Worm (Caenorhabditis elegans) whole organism, young adult: ENCODE data around the gene col-170.
A peak's percentile ranks its signal among the peaks of the same experiment; 100 is the strongest.

Source experiments
- C06A6.2 ChIP-seq: fragments of 200-800 bp; sonication (Bioruptor generic); conservative IDR thresholded peaks from 2 replicates; pipeline ENCODE4 v1.3.6; 2022; ENCODE audit warnings: missing genetic modification characterization, missing compliant biosample characterization
- C17E4.6 ChIP-seq: fragments of 200-800 bp; sonication (Bioruptor generic); IDR thresholded peaks from 2 replicates; pipeline ENCODE4 v1.3.6; 2022; ENCODE audit warnings: missing genetic modification reagents, missing genetic modification characterization, missing compliant biosample characterization
- F10E7.11 ChIP-seq: sonication (generic microtip); optimal IDR thresholded peaks from 2 replicates; lab custom pipeline; 2017; ENCODE audit warnings: mild to moderate bottlenecking, missing genetic modification characterization, moderate library complexity, missing compliant biosample characterization
- F39B2.1 ChIP-seq: fragments of 200-800 bp; sonication (Bioruptor generic); IDR thresholded peaks from 2 replicates; pipeline ENCODE4 v1.3.6; 2022; ENCODE audit warnings: missing genetic modification reagents, missing genetic modification characterization, missing compliant biosample characterization
- F55B11.4 ChIP-seq: sonication (generic microtip); optimal IDR thresholded peaks from 2 replicates; lab custom pipeline; 2016; ENCODE audit warnings: missing compliant biosample characterization, missing genetic modification characterization, borderline replicate concordance; ENCODE audit not compliant: insufficient read depth
- K11D2.4 ChIP-seq: fragments of 200-800 bp; sonication (Bioruptor generic); IDR thresholded peaks from 2 replicates; pipeline ENCODE4 v1.3.6; 2022; ENCODE audit warnings: missing genetic modification reagents, missing genetic modification characterization, missing compliant biosample characterization
- T07F8.4 ChIP-seq: sonication (generic microtip); optimal IDR thresholded peaks from 2 replicates; lab custom pipeline; 2016; ENCODE audit warnings: mild to moderate bottlenecking, missing genetic modification characterization, moderate library complexity, missing compliant biosample characterization
- Y67H2A.10 ChIP-seq: fragments of 200-800 bp; sonication (Bioruptor generic); conservative IDR thresholded peaks from 2 replicates; pipeline ENCODE4 v1.3.6; 2022; ENCODE audit warnings: missing genetic modification reagents, missing genetic modification characterization, missing compliant biosample characterization
- Y79H2A.3 ChIP-seq: fragments of 200-800 bp; sonication (Bioruptor generic); conservative IDR thresholded peaks from 2 replicates; pipeline ENCODE4 v1.3.6; 2022; ENCODE audit warnings: missing genetic modification reagents, missing genetic modification characterization, missing compliant biosample characterization
- Y95B8A.8 ChIP-seq: fragments of 200-800 bp; sonication (Bioruptor generic); IDR thresholded peaks from 2 replicates; pipeline ENCODE4 v1.3.6; 2022; ENCODE audit warnings: missing genetic modification reagents, missing genetic modification characterization, missing compliant biosample characterization
- ZK185.1 ChIP-seq: sonication (generic microtip); optimal IDR thresholded peaks from 2 replicates; lab custom pipeline; 2016; ENCODE audit warnings: mild to moderate bottlenecking, missing genetic modification characterization, missing compliant biosample characterization; ENCODE audit not compliant: poor library complexity, severe bottlenecking
- akir-1 ChIP-seq: fragments of 200-800 bp; sonication (Bioruptor generic); optimal IDR thresholded peaks from 2 replicates; lab custom pipeline; 2018; ENCODE audit warnings: mild to moderate bottlenecking, missing genetic modification characterization, moderate library complexity, missing compliant biosample characterization
- aptf-3 ChIP-seq: fragments of 200-800 bp; sonication (Bioruptor generic); IDR thresholded peaks from 2 replicates; pipeline ENCODE4 v1.3.6; 2022; ENCODE audit warnings: missing genetic modification characterization, missing compliant biosample characterization
- athp-1 ChIP-seq: sonication (generic microtip); optimal IDR thresholded peaks from 2 replicates; lab custom pipeline; 2017; ENCODE audit warnings: mild to moderate bottlenecking, missing genetic modification characterization, missing compliant biosample characterization
- attf-6 ChIP-seq: fragments of 200-800 bp; sonication (Bioruptor generic); IDR thresholded peaks from 2 replicates; pipeline ENCODE4 v1.3.6; 2022; ENCODE audit warnings: missing genetic modification reagents, missing genetic modification characterization, missing compliant biosample characterization
- ccch-3 ChIP-seq: fragments of 200-800 bp; sonication (Bioruptor generic); optimal IDR thresholded peaks from 2 replicates; lab custom pipeline; 2018; ENCODE audit warnings: mild to moderate bottlenecking, missing genetic modification characterization, missing compliant biosample characterization
- ceh-100 ChIP-seq: fragments of 200-800 bp; sonication (Bioruptor generic); IDR thresholded peaks from 2 replicates; pipeline ENCODE4 v1.3.6; 2022; ENCODE audit warnings: missing genetic modification reagents, missing genetic modification characterization, missing compliant biosample characterization
- ceh-79 ChIP-seq: sonication (generic microtip); optimal IDR thresholded peaks from 2 replicates; lab custom pipeline; 2017; ENCODE audit warnings: mild to moderate bottlenecking, missing genetic modification characterization, missing compliant biosample characterization
- chd-7 ChIP-seq: sonication (generic microtip); optimal IDR thresholded peaks from 2 replicates; lab custom pipeline; 2016; ENCODE audit warnings: mild to moderate bottlenecking, missing genetic modification characterization, moderate library complexity, missing compliant biosample characterization
- dox-1 ChIP-seq: fragments of 200-800 bp; sonication (Bioruptor generic); IDR thresholded peaks from 2 replicates; pipeline ENCODE4 v1.3.6; 2022; ENCODE audit warnings: missing genetic modification reagents, missing genetic modification characterization, missing compliant biosample characterization
- dpff-1 ChIP-seq: sonication (generic microtip); optimal IDR thresholded peaks from 2 replicates; lab custom pipeline; 2017; ENCODE audit warnings: mild to moderate bottlenecking, missing genetic modification characterization, missing compliant biosample characterization
- dpl-1 ChIP-seq: fragments of 150-350 bp; optimal IDR thresholded peaks from 2 replicates; lab custom pipeline; 2014; ENCODE audit warnings: missing biosample characterization, missing genetic modification reagents, missing genetic modification characterization
- efl-1 ChIP-seq: fragments of 150-350 bp; optimal IDR thresholded peaks from 2 replicates; lab custom pipeline; 2014; ENCODE audit warnings: missing biosample characterization, missing genetic modification reagents, missing genetic modification characterization
- egl-44 ChIP-seq: fragments of 200-800 bp; sonication (Bioruptor generic); IDR thresholded peaks from 2 replicates; pipeline ENCODE4 v1.3.6; 2022; ENCODE audit warnings: missing genetic modification reagents, missing genetic modification characterization, missing compliant biosample characterization
- egrh-3 ChIP-seq: fragments of 200-800 bp; sonication (Bioruptor generic); IDR thresholded peaks from 2 replicates; pipeline ENCODE4 v1.3.6; 2022; ENCODE audit warnings: missing genetic modification reagents, missing genetic modification characterization, missing compliant biosample characterization
- ets-4 ChIP-seq: fragments of 200-800 bp; sonication (Bioruptor generic); optimal IDR thresholded peaks from 2 replicates; lab custom pipeline; 2018; ENCODE audit warnings: mild to moderate bottlenecking, missing genetic modification characterization, missing compliant biosample characterization
- lin-40 ChIP-seq: sonication (generic microtip); optimal IDR thresholded peaks from 2 replicates; lab custom pipeline; 2016; ENCODE audit warnings: missing genetic modification characterization, mild to moderate bottlenecking, missing compliant biosample characterization, missing genotype, missing genetic modification reagents
- lin-54 ChIP-seq: fragments of 200-800 bp; sonication (Bioruptor generic); optimal IDR thresholded peaks from 2 replicates; lab custom pipeline; 2018; ENCODE audit warnings: mild to moderate bottlenecking, missing genetic modification characterization, missing compliant biosample characterization
- madf-10 ChIP-seq: sonication (generic microtip); optimal IDR thresholded peaks from 2 replicates; lab custom pipeline; 2016; ENCODE audit warnings: mild to moderate bottlenecking, missing genetic modification characterization, missing compliant biosample characterization
- madf-3 ChIP-seq: fragments of 200-800 bp; sonication (Bioruptor generic); IDR thresholded peaks from 2 replicates; pipeline ENCODE4 v1.3.6; 2022; ENCODE audit warnings: missing genetic modification reagents, missing genetic modification characterization, missing compliant biosample characterization
- madf-8 ChIP-seq: fragments of 200-800 bp; sonication (Bioruptor generic); conservative IDR thresholded peaks from 2 replicates; pipeline ENCODE4 v1.3.6; 2022; ENCODE audit warnings: missing genetic modification reagents, missing genetic modification characterization, missing compliant biosample characterization
- mes-4 ChIP-seq: sonication (generic microtip); optimal IDR thresholded peaks from 2 replicates; lab custom pipeline; 2016; ENCODE audit warnings: missing genotype, missing genetic modification characterization, missing compliant biosample characterization
- nfya-2 ChIP-seq: fragments of 200-800 bp; sonication (Bioruptor generic); IDR thresholded peaks from 2 replicates; pipeline ENCODE4 v1.3.6; 2022; ENCODE audit warnings: missing genetic modification reagents, missing genetic modification characterization, missing compliant biosample characterization
- nhr-179 ChIP-seq: sonication (generic microtip); optimal IDR thresholded peaks from 2 replicates; lab custom pipeline; 2016; ENCODE audit warnings: mild to moderate bottlenecking, missing genetic modification characterization, missing compliant biosample characterization
- rcor-1 ChIP-seq: fragments of 200-800 bp; sonication (Bioruptor generic); IDR thresholded peaks from 2 replicates; pipeline ENCODE4 v1.3.6; 2022; ENCODE audit warnings: missing genetic modification reagents, missing genetic modification characterization, missing compliant biosample characterization
- repo-1 ChIP-seq: sonication (generic microtip); optimal IDR thresholded peaks from 2 replicates; lab custom pipeline; 2017; ENCODE audit warnings: mild to moderate bottlenecking, missing genetic modification characterization, missing compliant biosample characterization
- sdz-38 ChIP-seq: sonication (generic microtip); optimal IDR thresholded peaks from 2 replicates; lab custom pipeline; 2016; ENCODE audit warnings: missing genotype, missing genetic modification characterization, missing compliant biosample characterization
- sea-2 ChIP-seq: fragments of 200-800 bp; sonication (Bioruptor generic); IDR thresholded peaks from 2 replicates; pipeline ENCODE4 v1.3.6; 2022; ENCODE audit warnings: missing genetic modification characterization, missing compliant biosample characterization
- snpc-1.3 ChIP-seq: sonication (generic microtip); optimal IDR thresholded peaks from 2 replicates; lab custom pipeline; 2017; ENCODE audit warnings: missing genetic modification characterization, mild to moderate bottlenecking, missing compliant biosample characterization, antibody characterized with exemption, moderate library complexity, missing genotype, missing genetic modification reagents; ENCODE audit not compliant: insufficient read depth
- snpc-3.4 ChIP-seq: sonication (generic microtip); optimal IDR thresholded peaks from 2 replicates; lab custom pipeline; 2017; ENCODE audit warnings: missing genetic modification characterization, mild to moderate bottlenecking, missing compliant biosample characterization, antibody characterized with exemption, moderate library complexity, missing genotype, missing genetic modification reagents
- sptf-2 ChIP-seq: fragments of 200-800 bp; sonication (Bioruptor generic); optimal IDR thresholded peaks from 2 replicates; lab custom pipeline; 2018; ENCODE audit warnings: mild to moderate bottlenecking, missing genetic modification characterization, missing compliant biosample characterization
- tbx-9 ChIP-seq: sonication (generic microtip); optimal IDR thresholded peaks from 2 replicates; lab custom pipeline; 2016; ENCODE audit warnings: borderline replicate concordance, missing genetic modification characterization, inconsistent platforms, missing compliant biosample characterization
- unc-130 ChIP-seq: sonication (generic microtip); optimal IDR thresholded peaks from 2 replicates; lab custom pipeline; 2016; ENCODE audit warnings: missing genetic modification reagents, missing genetic modification characterization, missing compliant biosample characterization
- ztf-22 ChIP-seq: fragments of 200-800 bp; sonication (Bioruptor generic); optimal IDR thresholded peaks from 2 replicates; lab custom pipeline; 2018; ENCODE audit warnings: mild to moderate bottlenecking, missing genetic modification characterization, moderate library complexity, missing compliant biosample characterization
- ztf-26 ChIP-seq: sonication (generic microtip); optimal IDR thresholded peaks from 2 replicates; lab custom pipeline; 2017; ENCODE audit warnings: missing genetic modification characterization, missing compliant biosample characterization
- ztf-3 ChIP-seq: fragments of 200-800 bp; sonication (Bioruptor generic); optimal IDR thresholded peaks from 2 replicates; lab custom pipeline; 2018; ENCODE audit warnings: mild to moderate bottlenecking, missing genetic modification characterization, missing compliant biosample characterization

The col-170 gene

ce11 chrX:6292812-6293211 lies 38.7 kb upstream of the col-170 start, which contains the start of gene mom-1:
mom-1 (plus strand) TSS chrX:6293112.
- TF ChIP-seq madf-8, result no peak
- no peak for TF ChIP-seq ztf-22 (GFP tag; lab: Kevin White, UChicago)
- no peak for TF ChIP-seq Y79H2A.3 (GFP tag; lab: Robert Waterston, UW)
- TF ChIP-seq repo-1 (tag; lab: Kevin White, UChicago), result no peak
- TF ChIP-seq ceh-100 (GFP tag; lab: Robert Waterston, UW), result no peak
- TF ChIP-seq snpc-1.3 (tag; lab: Kevin White, UChicago), result no peak
- TF ChIP-seq Y67H2A.10 (GFP tag; lab: Robert Waterston, UW), result no peak
- no peak for TF ChIP-seq sptf-2 (GFP tag; lab: Kevin White, UChicago)
- no peak for TF ChIP-seq madf-10 (tag; lab: Kevin White, UChicago)
- no peak for TF ChIP-seq ets-4 (GFP tag; lab: Kevin White, UChicago)

ce11 chrX:6296402-6296844 lies 35.1 kb upstream of the col-170 start:
- peak; percentile 97 for TF ChIP-seq ztf-3 (GFP tag; lab: Kevin White, UChicago)
- peak; percentile 100 for TF ChIP-seq lin-40 (tag; lab: Kevin White, UChicago)
- TF ChIP-seq F10E7.11 (tag; lab: Kevin White, UChicago), result peak; percentile 98
- peak; percentile 68 for TF ChIP-seq unc-130 (GFP tag; lab: Kevin White, UChicago)
- TF ChIP-seq F55B11.4 (tag; lab: Kevin White, UChicago), result no peak
- TF ChIP-seq dpff-1 (tag; lab: Kevin White, UChicago), result peak; percentile 99
- peak; percentile 89 for TF ChIP-seq athp-1 (tag; lab: Kevin White, UChicago)
- TF ChIP-seq dox-1, result peak; percentile 99
- peak; percentile 96 for TF ChIP-seq T07F8.4 (tag; lab: Kevin White, UChicago)
- peak; percentile 21 for TF ChIP-seq sdz-38
- TF ChIP-seq madf-3 (GFP tag; lab: Robert Waterston, UW), result peak; percentile 84; the same call in 1 of the 2 replicates
- TF ChIP-seq dpl-1 (GFP tag; lab: Kevin White, UChicago), result peak; percentile 19
- TF ChIP-seq mes-4 (tag; lab: Kevin White, UChicago), result peak; percentile 27
- TF ChIP-seq aptf-3 (GFP tag; lab: Robert Waterston, UW), result no peak
- TF ChIP-seq ztf-26 (tag; lab: Kevin White, UChicago), result peak; percentile 100
- peak; percentile 61 for TF ChIP-seq egrh-3
- TF ChIP-seq nfya-2 (GFP tag; lab: Robert Waterston, UW), result 0 out of 2 replicates have a peak, but pooled peaks have one; percentile 72
- TF ChIP-seq ccch-3 (GFP tag; lab: Kevin White, UChicago), result peak; percentile 96
- TF ChIP-seq attf-6, result 0 out of 2 replicates have a peak, but pooled peaks have one; percentile 54
- peak; percentile 81 for TF ChIP-seq ceh-100 (GFP tag; lab: Robert Waterston, UW)
- peak; percentile 98 for TF ChIP-seq C06A6.2 (GFP tag; lab: Robert Waterston, UW)
- no peak for TF ChIP-seq efl-1 (GFP tag; lab: Kevin White, UChicago)
- TF ChIP-seq chd-7 (tag; lab: Kevin White, UChicago), result peak; percentile 99
- no peak for TF ChIP-seq F39B2.1
- TF ChIP-seq C17E4.6 (GFP tag; lab: Robert Waterston, UW), result peak; percentile 94
- peak; percentile 88 for TF ChIP-seq ceh-79
- no peak for TF ChIP-seq snpc-3.4 (tag; lab: Kevin White, UChicago)
- TF ChIP-seq egl-44, result peak; percentile 94
- TF ChIP-seq rcor-1 (GFP tag; lab: Robert Waterston, UW), result peak; percentile 98
- TF ChIP-seq Y95B8A.8, result 0 out of 2 replicates have a peak, but pooled peaks have one; percentile 48
- TF ChIP-seq ZK185.1, result peak; percentile 99
- TF ChIP-seq tbx-9 (tag; lab: Kevin White, UChicago), result no peak
- peak; percentile 91 for TF ChIP-seq akir-1 (GFP tag; lab: Kevin White, UChicago)
- peak; percentile 93 for TF ChIP-seq lin-54
- TF ChIP-seq K11D2.4 (GFP tag; lab: Robert Waterston, UW), result peak; percentile 99
- TF ChIP-seq repo-1 (tag; lab: Kevin White, UChicago), result peak; percentile 100
- TF ChIP-seq nhr-179 (tag; lab: Kevin White, UChicago), result peak; percentile 89
- peak; percentile 89 for TF ChIP-seq sea-2 (GFP tag; lab: Robert Waterston, UW)
